Fruit fly (Drosophila melanogaster) whole organism, embryonic: ENCODE results near the gene Mbs.
A peak's percentile ranks its signal among the peaks of the same experiment; 100 is the strongest.

Experiments used
- CG10267 ChIP-seq: fragments of 200-800 bp; sonication (Bioruptor generic); optimal IDR thresholded peaks from 2 replicates; lab custom pipeline; 2018; ENCODE audit warnings: missing biosample characterization, mild to moderate bottlenecking, missing genetic modification characterization, moderate library complexity
- CG10366 ChIP-seq: fragments of 200-800 bp; sonication (Bioruptor generic); IDR thresholded peaks from 2 replicates; pipeline ENCODE4 v1.3.6; 2022; ENCODE audit warnings: missing biosample characterization, missing genetic modification characterization
- CG10959 ChIP-seq: fragments of 200-800 bp; sonication (Bioruptor generic); IDR thresholded peaks from 2 replicates; pipeline ENCODE4 v1.3.6; 2022; ENCODE audit warnings: missing biosample characterization, missing genetic modification characterization
- CG11695 ChIP-seq: fragments of 200-800 bp; sonication (Bioruptor generic); IDR thresholded peaks from 3 replicates; pipeline ENCODE4 v1.3.6; 2022; ENCODE audit warnings: missing biosample characterization, missing genetic modification characterization
- CG12744 ChIP-seq: fragments of 200-800 bp; sonication (Bioruptor generic); optimal IDR thresholded peaks from 2 replicates; lab custom pipeline; 2016; ENCODE audit warnings: missing biosample characterization, missing genetic modification characterization
- CG17612 ChIP-seq: fragments of 200-800 bp; sonication (Bioruptor generic); IDR thresholded peaks from 2 replicates; pipeline ENCODE4 v1.3.6; 2022; ENCODE audit warnings: missing biosample characterization, missing genetic modification characterization
- CG1792 ChIP-seq: fragments of 200-800 bp; sonication (Bioruptor generic); optimal IDR thresholded peaks from 2 replicates; lab custom pipeline; 2016; ENCODE audit warnings: missing biosample characterization, missing genetic modification characterization
- CG18764 ChIP-seq: fragments of 200-800 bp; sonication (Bioruptor generic); optimal IDR thresholded peaks from 3 replicates; lab custom pipeline; 2016; ENCODE audit warnings: missing biosample characterization, missing genetic modification characterization
- CG2129 ChIP-seq: fragments of 200-800 bp; sonication (Bioruptor generic); IDR thresholded peaks from 2 replicates; pipeline ENCODE4 v1.3.6; 2022; ENCODE audit warnings: missing biosample characterization, missing genetic modification characterization; ENCODE audit not compliant: partially characterized antibody
- CG2678 ChIP-seq: fragments of 200-800 bp; sonication (Bioruptor generic); optimal IDR thresholded peaks from 3 replicates; lab custom pipeline; 2019; ENCODE audit warnings: missing biosample characterization, mild to moderate bottlenecking, missing genetic modification characterization, moderate library complexity
- CG3163 ChIP-seq: fragments of 200-800 bp; sonication (Bioruptor generic); optimal IDR thresholded peaks from 3 replicates; lab custom pipeline; 2016; ENCODE audit warnings: missing biosample characterization, missing genetic modification characterization
- CG34376 ChIP-seq: fragments of 200-800 bp; sonication (Bioruptor generic); optimal IDR thresholded peaks from 2 replicates; lab custom pipeline; 2018; ENCODE audit warnings: missing biosample characterization, mild to moderate bottlenecking, missing genetic modification characterization
- CG7357 ChIP-seq: fragments of 200-800 bp; sonication (Bioruptor generic); IDR thresholded peaks from 3 replicates; pipeline ENCODE4 v1.3.6; 2022; ENCODE audit warnings: missing biosample characterization, missing genetic modification characterization
- CG8089 ChIP-seq: fragments of 200-800 bp; sonication (Bioruptor generic); optimal IDR thresholded peaks from 3 replicates; lab custom pipeline; 2016; ENCODE audit warnings: missing biosample characterization, missing genetic modification characterization
- CG9437 ChIP-seq: fragments of 200-800 bp; sonication (Bioruptor generic); optimal IDR thresholded peaks from 2 replicates; lab custom pipeline; 2018; ENCODE audit warnings: missing biosample characterization, mild to moderate bottlenecking, missing genetic modification characterization
- Elba2 ChIP-seq: fragments of 200-800 bp; sonication (Bioruptor generic); optimal IDR thresholded peaks from 3 replicates; lab custom pipeline; 2016; ENCODE audit warnings: missing biosample characterization, missing genetic modification characterization
- Gsc ChIP-seq: fragments of 200-800 bp; sonication (Bioruptor generic); IDR thresholded peaks from 2 replicates; pipeline ENCODE4 v1.3.6; 2022; ENCODE audit warnings: missing biosample characterization, missing genetic modification characterization
- Hr3 ChIP-seq: fragments of 200-800 bp; sonication (Bioruptor generic); optimal IDR thresholded peaks from 3 replicates; lab custom pipeline; 2016; ENCODE audit warnings: missing biosample characterization, missing genetic modification characterization
- Lpt ChIP-seq: fragments of >200 bp; optimal IDR thresholded peaks from 2 replicates; lab custom pipeline; 2018; ENCODE audit warnings: missing biosample characterization, missing genetic modification characterization
- MTF-1 ChIP-seq: fragments of 200-800 bp; sonication (Bioruptor generic); optimal IDR thresholded peaks from 2 replicates; lab custom pipeline; 2018; ENCODE audit warnings: missing biosample characterization, mild to moderate bottlenecking, missing genetic modification characterization, borderline replicate concordance
- Nf-YB ChIP-seq: fragments of 200-800 bp; sonication (Bioruptor generic); optimal IDR thresholded peaks from 3 replicates; lab custom pipeline; 2019; ENCODE audit warnings: missing biosample characterization, mild to moderate bottlenecking, missing genetic modification characterization, moderate library complexity
- Oaz ChIP-seq: fragments of 200-800 bp; sonication (Bioruptor generic); IDR thresholded peaks from 2 replicates; pipeline ENCODE4 v1.3.6; 2022; ENCODE audit warnings: missing biosample characterization, missing genetic modification characterization
- Opbp ChIP-seq: fragments of 200-800 bp; sonication (Bioruptor generic); IDR thresholded peaks from 3 replicates; pipeline ENCODE4 v1.3.6; 2022; ENCODE audit warnings: missing biosample characterization, missing genetic modification characterization; ENCODE audit not compliant: partially characterized antibody
- Rx ChIP-seq: fragments of 200-800 bp; sonication (Bioruptor generic); IDR thresholded peaks from 2 replicates; pipeline ENCODE4 v1.3.6; 2022; ENCODE audit warnings: missing biosample characterization, missing genetic modification characterization
- Stat92E ChIP-seq, 3 experiments: fragments of >200 bp in 2 of 3; fragments of 200-800 bp in 1 of 3; sonication (Bioruptor generic) in 1 of 3; optimal IDR thresholded peaks; 2 replicates each; lab custom pipeline; 2017 to 2019; ENCODE audit warnings: missing biosample characterization in 3 of 3, missing genetic modification characterization in 3 of 3, mild to moderate bottlenecking in 1 of 3, moderate library complexity in 1 of 3
- ab ChIP-seq: fragments of 200-800 bp; sonication (Bioruptor generic); optimal IDR thresholded peaks from 2 replicates; lab custom pipeline; 2016; ENCODE audit warnings: missing biosample characterization, missing genetic modification characterization
- ase ChIP-seq: fragments of 200-800 bp; sonication (Bioruptor generic); IDR thresholded peaks from 3 replicates; pipeline ENCODE4 v1.3.6; 2022; ENCODE audit warnings: missing biosample characterization, missing genetic modification characterization
- br ChIP-seq: fragments of >200 bp; optimal IDR thresholded peaks from 2 replicates; lab custom pipeline; 2017
- cad ChIP-seq: fragments of >200 bp; optimal IDR thresholded peaks from 2 replicates; lab custom pipeline; 2017; ENCODE audit warnings: missing biosample characterization, missing genetic modification characterization
- chif ChIP-seq, 2 experiments: fragments of 200-800 bp; sonication (Bioruptor generic); optimal IDR thresholded peaks; 3 replicates each; lab custom pipeline; 2016; ENCODE audit warnings: missing biosample characterization in 2 of 2, missing genetic modification characterization in 2 of 2
- cwo ChIP-seq: fragments of 200-800 bp; sonication (Bioruptor generic); optimal IDR thresholded peaks from 3 replicates; lab custom pipeline; 2017; ENCODE audit warnings: missing biosample characterization, missing genetic modification characterization, mild to moderate bottlenecking, moderate library complexity, missing genetic modification reagents
- eve ChIP-seq, 2 experiments: fragments of >200 bp; optimal IDR thresholded peaks; 2 replicates each; lab custom pipeline; 2017; ENCODE audit warnings: missing biosample characterization in 2 of 2, missing genetic modification characterization in 2 of 2
- eyg ChIP-seq: fragments of 200-800 bp; sonication (Bioruptor generic); optimal IDR thresholded peaks from 3 replicates; lab custom pipeline; 2016; ENCODE audit warnings: missing biosample characterization, missing genetic modification characterization
- fd3F ChIP-seq: fragments of 200-800 bp; sonication (Bioruptor generic); optimal IDR thresholded peaks from 2 replicates; lab custom pipeline; 2018; ENCODE audit warnings: missing biosample characterization, mild to moderate bottlenecking, missing genetic modification characterization, moderate library complexity
- fu2 ChIP-seq: fragments of 200-800 bp; sonication (Bioruptor generic); optimal IDR thresholded peaks from 2 replicates; lab custom pipeline; 2016; ENCODE audit warnings: missing biosample characterization, missing genetic modification characterization
- grn ChIP-seq: fragments of 200-800 bp; sonication (Bioruptor generic); optimal IDR thresholded peaks from 3 replicates; lab custom pipeline; 2017; ENCODE audit warnings: missing biosample characterization, missing genetic modification characterization
- her ChIP-seq: fragments of 200-800 bp; sonication (Bioruptor generic); optimal IDR thresholded peaks from 2 replicates; lab custom pipeline; 2016; ENCODE audit warnings: missing biosample characterization, missing genetic modification characterization
- kay ChIP-seq: fragments of 200-800 bp; sonication (Bioruptor generic); optimal IDR thresholded peaks from 2 replicates; lab custom pipeline; 2016; ENCODE audit warnings: missing biosample characterization, missing genetic modification characterization
- kni ChIP-seq: fragments of 200-800 bp; sonication (Bioruptor generic); optimal IDR thresholded peaks from 3 replicates; lab custom pipeline; 2017; ENCODE audit warnings: mild to moderate bottlenecking, missing biosample characterization, missing genetic modification reagents, missing genetic modification characterization
- lilli ChIP-seq: fragments of 200-800 bp; sonication (Bioruptor generic); optimal IDR thresholded peaks from 3 replicates; lab custom pipeline; 2016; ENCODE audit warnings: missing biosample characterization, missing genetic modification characterization
- lola ChIP-seq, 3 experiments: fragments of >200 bp in 2 of 3; fragments of 200-800 bp in 1 of 3; sonication (Bioruptor generic) in 1 of 3; optimal IDR thresholded peaks; 2 replicates each; lab custom pipeline; 2017 to 2019; ENCODE audit warnings: missing biosample characterization in 3 of 3, missing genetic modification characterization in 3 of 3, mild to moderate bottlenecking in 1 of 3, moderate library complexity in 1 of 3
- lov ChIP-seq, 2 experiments: fragments of 200-800 bp in 1 of 2; fragments of >200 bp in 1 of 2; sonication (Bioruptor generic) in 1 of 2; IDR thresholded peaks in 1 of 2; optimal IDR thresholded peaks in 1 of 2; 2 replicates in 1 of 2; 3 replicates in 1 of 2; pipeline versions ENCODE4 v1.3.6 to Lab custom; 2017 to 2022; ENCODE audit warnings: missing biosample characterization in 1 of 2, missing genetic modification characterization in 1 of 2
- p53 ChIP-seq: fragments of 200-800 bp; sonication (Bioruptor generic); optimal IDR thresholded peaks from 2 replicates; lab custom pipeline; 2016; ENCODE audit warnings: missing biosample characterization, missing genetic modification characterization
- phol ChIP-seq: fragments of 200-800 bp; sonication (Bioruptor generic); optimal IDR thresholded peaks from 3 replicates; lab custom pipeline; 2018; ENCODE audit warnings: missing biosample characterization, mild to moderate bottlenecking, missing genetic modification characterization, moderate library complexity
- sc ChIP-seq, 3 experiments: fragments of >200 bp in 2 of 3; fragments of 200-800 bp in 1 of 3; sonication (Bioruptor generic) in 1 of 3; optimal IDR thresholded peaks; 2 replicates in 2 of 3; 3 replicates in 1 of 3; lab custom pipeline; 2017; ENCODE audit warnings: mild to moderate bottlenecking in 1 of 3, missing biosample characterization in 1 of 3, missing genetic modification characterization in 1 of 3, missing genetic modification reagents in 1 of 3
- stwl ChIP-seq: fragments of 200-800 bp; sonication (Bioruptor generic); optimal IDR thresholded peaks from 3 replicates; lab custom pipeline; 2018; ENCODE audit warnings: missing biosample characterization, mild to moderate bottlenecking, missing genetic modification characterization, moderate library complexity
- tap ChIP-seq: fragments of 200-800 bp; optimal IDR thresholded peaks from 3 replicates; lab custom pipeline; 2019; ENCODE audit warnings: missing biosample characterization, mild to moderate bottlenecking, missing genetic modification characterization, moderate library complexity
- tgo ChIP-seq: fragments of 200-800 bp; sonication (Bioruptor generic); IDR thresholded peaks from 3 replicates; pipeline ENCODE4 v1.3.6; 2022; ENCODE audit warnings: missing biosample characterization, missing genetic modification characterization
- zen ChIP-seq: fragments of 200-800 bp; sonication (Bioruptor generic); optimal IDR thresholded peaks from 3 replicates; lab custom pipeline; 2018; ENCODE audit warnings: missing biosample characterization, mild to moderate bottlenecking, missing genetic modification characterization, moderate library complexity

Gene Mbs

DNA sequence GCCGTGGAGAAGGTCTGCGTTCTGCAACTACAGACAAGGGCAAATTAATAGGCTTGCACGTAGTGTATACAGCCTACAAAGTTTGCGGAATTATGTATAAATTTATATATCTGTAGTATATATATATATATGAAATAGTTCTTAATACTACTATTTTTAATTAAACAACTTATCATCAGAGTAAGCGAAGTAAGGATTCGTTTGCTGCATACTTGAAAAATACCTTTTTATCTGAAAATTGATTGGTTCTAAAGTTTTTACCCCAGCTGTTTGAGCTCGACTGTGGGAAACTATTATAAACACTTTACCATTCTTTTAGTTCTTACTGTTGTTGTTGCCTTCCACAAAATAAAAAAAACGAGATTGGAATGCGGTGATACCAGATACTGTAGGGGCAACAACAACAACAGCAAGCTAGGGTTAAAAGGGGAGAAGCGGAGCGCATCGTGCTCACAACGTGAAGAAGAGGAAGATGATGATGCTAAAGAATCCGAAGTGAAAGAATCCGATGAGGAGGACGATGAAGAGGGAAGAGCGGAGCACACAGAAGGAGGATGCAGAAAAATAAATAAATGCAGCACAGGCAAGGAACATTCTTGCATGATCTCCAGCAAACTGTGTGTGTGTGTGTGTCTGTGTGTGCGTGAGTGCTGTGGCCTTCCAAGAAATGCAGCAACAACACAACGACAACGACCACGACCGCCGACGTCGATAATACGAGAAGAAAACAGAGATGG, 8.5 kb upstream of the Mbs start (continued):
- TF ChIP-seq CG2129 (GFP tag; lab: Robert Waterston, UW) (no peak), kay (GFP tag; lab: Kevin White, UChicago) (no peak), CG34376 (GFP tag; lab: Kevin White, UChicago) (no peak), cad (GFP tag; lab: Kevin White, UChicago) (no peak), CG3163 (GFP tag; lab: Kevin White, UChicago) (no peak), Elba2 (GFP tag; lab: Kevin White, UChicago) (no peak), MTF-1 (GFP tag; lab: Kevin White, UChicago) (no peak), Opbp (GFP tag; lab: Robert Waterston, UW) (no peak; the same call in 2 of the 3 replicates), grn (GFP tag; lab: Kevin White, UChicago) (peak; percentile 13), CG10267 (tag; lab: Kevin White, UChicago) (peak; percentile 72), Nf-YB (GFP tag; lab: Kevin White, UChicago) (peak; percentile 48), CG11695 (GFP tag; lab: Robert Waterston, UW) (0 out of 3 replicates have a peak, but pooled peaks have one; percentile 48), fd3F (GFP tag; lab: Kevin White, UChicago) (no peak), chif (GFP tag; optimal IDR thresholded peaks at IDR 0.05; lab: Kevin White, UChicago) (no peak), CG18764 (no peak), Oaz (no peak), cwo (GFP tag; lab: Kevin White, UChicago) (no peak), Stat92E (GFP tag; optimal IDR thresholded peaks at IDR 0.05; lab: Kevin White, UChicago) (peak in 1 of 3 experiments; percentile 94), lilli (GFP tag; lab: Kevin White, UChicago) (no peak), CG17612 (no peak), Hr3 (GFP tag; lab: Kevin White, UChicago) (no peak), tap (peak; percentile 70), tgo (GFP tag; lab: Robert Waterston, UW) (0 out of 3 replicates have a peak, but pooled peaks have one; percentile 21), fu2 (GFP tag; lab: Kevin White, UChicago) (no peak), CG8089 (no peak), CG10366 (GFP tag; lab: Robert Waterston, UW) (no peak; the same call in 1 of the 2 replicates), ase (GFP tag; lab: Robert Waterston, UW) (no peak), Rx (GFP tag; lab: Robert Waterston, UW) (no peak), kni (GFP tag; lab: Kevin White, UChicago) (no peak), ab (GFP tag; lab: Kevin White, UChicago) (no peak), CG1792 (GFP tag; lab: Kevin White, UChicago) (no peak), Lpt (no peak), eve (GFP tag; optimal IDR thresholded peaks at IDR 0.05; lab: Kevin White, UChicago) (no peak), CG2678 (tag; lab: Kevin White, UChicago) (peak; percentile 66), CG12744 (GFP tag; lab: Kevin White, UChicago) (no peak), phol (tag; lab: Kevin White, UChicago) (peak; percentile 54), lola (GFP tag; optimal IDR thresholded peaks at IDR 0.05; lab: Kevin White, UChicago) (peak in 1 of 3 experiments; percentile 72), her (GFP tag; lab: Kevin White, UChicago) (no peak), lov (optimal IDR thresholded peaks at IDR 0.05; lab: Kevin White, UChicago) (no peak), lov (GFP tag; IDR thresholded peaks at IDR 0.05; lab: Robert Waterston, UW) (no peak), Gsc (no peak), zen (tag; lab: Kevin White, UChicago) (no peak), CG7357 (GFP tag; lab: Robert Waterston, UW) (peak; percentile 18; the same call in 1 of the 3 replicates), p53 (no peak), CG10959 (GFP tag; lab: Robert Waterston, UW) (peak; percentile 37; the same call in 1 of the 2 replicates), br (lab: Kevin White, UChicago) (no peak), CG9437 (GFP tag; lab: Kevin White, UChicago) (peak; percentile 9), sc (optimal IDR thresholded peaks at IDR 0.05; lab: Kevin White, UChicago) (no peak), sc (GFP tag; optimal IDR thresholded peaks at IDR 0.05; lab: Kevin White, UChicago) (peak; percentile 28), stwl (tag; lab: Kevin White, UChicago) (no peak), eyg (GFP tag; lab: Kevin White, UChicago) (no peak)
